Worm (Caenorhabditis elegans): ENCODE data around the gene hrg-10.

The hrg-10 gene

DNA sequence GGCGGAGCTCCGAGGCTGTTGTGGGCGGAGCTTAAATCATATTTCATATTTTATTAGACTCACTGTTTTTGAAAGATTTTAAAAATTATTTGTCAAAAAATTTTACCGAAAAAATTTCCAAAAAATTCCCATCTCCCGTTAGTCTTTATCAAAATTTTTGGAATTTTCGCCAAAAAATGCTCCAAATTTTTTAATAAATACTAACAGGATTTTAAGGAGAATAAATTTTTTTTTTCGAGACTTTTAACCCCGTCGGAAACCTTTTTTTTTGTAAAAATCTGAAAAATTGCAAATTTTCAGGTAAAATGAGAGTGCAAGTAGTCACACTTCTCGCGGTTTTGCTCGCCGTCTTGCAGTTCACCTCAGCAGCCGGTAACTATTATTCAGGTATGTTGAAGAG, 53.6 kb downstream of the hrg-10 start, which contains the start of gene mihp-2:
Gene mihp-2 (plus strand): TSS at position 301 of the 400 bp plus-strand sequence.
- TF ChIP-seq W03F9.2 (tag; optimal IDR thresholded peaks at IDR 0.05) (no peak), him-1 (tag; optimal IDR thresholded peaks at IDR 0.05) (no peak), dao-5 (tag; optimal IDR thresholded peaks at IDR 0.05) (no peak)
